Worm (Caenorhabditis elegans): ENCODE measurements around the gene F09F9.1.

The F09F9.1 gene

ce11 chrX:4144136-4144781 is 29.1 kb downstream of the F09F9.1 start:
- TF ChIP-seq dmd-6 (GFP tag; IDR thresholded peaks at IDR 0.05) = peak; percentile 87
- peak in 1 of 2 experiments; percentile 48 for TF ChIP-seq unc-62 (GFP tag; optimal IDR thresholded peaks at IDR 0.05 in 1 of 2)
- no peak for TF ChIP-seq unc-62 (tag; optimal IDR thresholded peaks at IDR 0.05)
- no peak for TF ChIP-seq daf-19 (GFP tag; conservative IDR thresholded peaks at IDR 0.05)
- TF ChIP-seq D1046.2 (GFP tag; IDR thresholded peaks at IDR 0.05) = no peak
- TF ChIP-seq snpc-1.2 (GFP tag; IDR thresholded peaks at IDR 0.05) = 0 out of 2 replicates have a peak, but pooled peaks have one; percentile 12
- TF ChIP-seq ceh-20 (GFP tag; IDR thresholded peaks at IDR 0.05) = no peak
- peak; percentile 10 for TF ChIP-seq duxl-1 (tag; optimal IDR thresholded peaks at IDR 0.05; ENCODE audit: poor library complexity)
- TF ChIP-seq daf-16 (GFP tag; optimal IDR thresholded peaks at IDR 0.05) = no peak
- peak; percentile 50 for TF ChIP-seq daf-16 (tag; optimal IDR thresholded peaks at IDR 0.05)
- TF ChIP-seq F37D6.2 (tag; optimal IDR thresholded peaks at IDR 0.05) = no peak
- peak; percentile 61 for TF ChIP-seq pqm-1 (tag; optimal IDR thresholded peaks at IDR 0.05)
- no peak for TF ChIP-seq spr-3 (GFP tag; optimal IDR thresholded peaks at IDR 0.05)
- TF ChIP-seq arid-1 (GFP tag; conservative IDR thresholded peaks at IDR 0.05) = 0 out of 2 replicates have a peak, but pooled peaks have one; percentile 16
- TF ChIP-seq set-16 (GFP tag; IDR thresholded peaks at IDR 0.05) = peak; percentile 14; the same call in 1 of the 2 replicates
- TF ChIP-seq nhr-111 (GFP tag; optimal IDR thresholded peaks at IDR 0.05) = no peak
- no peak for TF ChIP-seq lin-38 (GFP tag; IDR thresholded peaks at IDR 0.05)
- no peak for TF ChIP-seq vab-7 (GFP tag; IDR thresholded peaks at IDR 0.05)
- 0 out of 2 replicates have a peak, but pooled peaks have one; percentile 52 for TF ChIP-seq egl-43 (GFP tag; IDR thresholded peaks at IDR 0.05)
- no peak for TF ChIP-seq dmd-9 (GFP tag; IDR thresholded peaks at IDR 0.05)
- peak; percentile 35 for TF ChIP-seq nhr-48 (tag; optimal IDR thresholded peaks at IDR 0.05)
- no peak for TF ChIP-seq dmd-8 (GFP tag; IDR thresholded peaks at IDR 0.05)
- no peak for TF ChIP-seq nhr-77 (tag; optimal IDR thresholded peaks at IDR 0.05)
- peak; percentile 73 for TF ChIP-seq dve-1 (tag; optimal IDR thresholded peaks at IDR 0.05; ENCODE audit: insufficient read depth)
- no peak for TF ChIP-seq attf-4 (tag; optimal IDR thresholded peaks at IDR 0.05)
- no peak for TF ChIP-seq zfp-2 (tag; optimal IDR thresholded peaks at IDR 0.05)
- TF ChIP-seq zag-1 (tag; optimal IDR thresholded peaks at IDR 0.05) = no peak
- TF ChIP-seq lsy-2 (tag; optimal IDR thresholded peaks at IDR 0.05) = peak in 1 of 2 experiments; percentile 32
- TF ChIP-seq daf-8 (GFP tag; IDR thresholded peaks at IDR 0.05) = no peak
- no peak for TF ChIP-seq spr-1 (tag; optimal IDR thresholded peaks at IDR 0.05)
- peak in 1 of 2 experiments; percentile 11 for TF ChIP-seq hif-1 (tag; optimal IDR thresholded peaks at IDR 0.05)
- peak; percentile 27; the same call in 1 of the 2 replicates for TF ChIP-seq mdt-29 (GFP tag; IDR thresholded peaks at IDR 0.05)
- peak; percentile 14; the same call in 1 of the 2 replicates for TF ChIP-seq lin-1 (GFP tag; IDR thresholded peaks at IDR 0.05)
- TF ChIP-seq mes-2 (tag; optimal IDR thresholded peaks at IDR 0.05; ENCODE audit: poor library complexity, severe bottlenecking) = no peak
- TF ChIP-seq aly-2 (tag; optimal IDR thresholded peaks at IDR 0.05) = no peak
- TF ChIP-seq aha-1 (tag) = peak; percentile 80
- TF ChIP-seq nhr-28 (tag; optimal IDR thresholded peaks at IDR 0.05) = peak; percentile 23
- TF ChIP-seq ceh-32 (tag; optimal IDR thresholded peaks at IDR 0.05; ENCODE audit: poor library complexity) = no peak
- TF ChIP-seq gei-8 (GFP tag; optimal IDR thresholded peaks at IDR 0.05) = no peak
- no peak for TF ChIP-seq fkh-10 (GFP tag; optimal IDR thresholded peaks at IDR 0.05)
- no peak for TF ChIP-seq lir-3 (tag; optimal IDR thresholded peaks at IDR 0.05)
- TF ChIP-seq Y105C5A.15 (GFP tag; IDR thresholded peaks at IDR 0.05) = no peak
- no peak for TF ChIP-seq mdl-1 (tag; optimal IDR thresholded peaks at IDR 0.05)
- TF ChIP-seq php-3 (GFP tag; IDR thresholded peaks at IDR 0.05) = peak; percentile 57; the same call in 1 of the 2 replicates
- no peak for TF ChIP-seq ctbp-1 (GFP tag; IDR thresholded peaks at IDR 0.05)
- no peak for TF ChIP-seq madf-9 (GFP tag; conservative IDR thresholded peaks at IDR 0.05)
- no peak for TF ChIP-seq ceh-28 (tag; optimal IDR thresholded peaks at IDR 0.05)
- no peak for TF ChIP-seq fos-1 (tag; optimal IDR thresholded peaks at IDR 0.05)
- TF ChIP-seq mxl-3 (GFP tag; optimal IDR thresholded peaks at IDR 0.05) = no peak
- no peak for TF ChIP-seq nhr-102 (tag; optimal IDR thresholded peaks at IDR 0.05)

Data from whole organism, L4 larva.